Worm (Caenorhabditis elegans) whole organism, late embryonic: Measurements from ENCODE around the gene piki-1.

Experiments
- C08G9.2 ChIP-seq: sonication (generic microtip); optimal IDR thresholded peaks from 2 replicates; lab custom pipeline; 2016; ENCODE audit warnings: mild to moderate bottlenecking, missing genetic modification characterization, moderate library complexity, missing compliant biosample characterization
- C38D4.7 ChIP-seq: fragments of 200-800 bp; sonication (Bioruptor generic); optimal IDR thresholded peaks from 2 replicates; lab custom pipeline; 2018; ENCODE audit warnings: mild to moderate bottlenecking, missing genetic modification characterization, moderate library complexity, missing compliant biosample characterization
- F13H6.1 ChIP-seq: sonication (generic microtip); optimal IDR thresholded peaks from 2 replicates; lab custom pipeline; 2016; ENCODE audit warnings: missing genetic modification characterization, missing compliant biosample characterization
- K09A11.1 ChIP-seq: sonication (generic microtip); optimal IDR thresholded peaks from 2 replicates; lab custom pipeline; 2017; ENCODE audit warnings: antibody characterized with exemption, mild to moderate bottlenecking, missing genetic modification characterization, missing compliant biosample characterization; ENCODE audit not compliant: insufficient read depth
- Y22D7AL.16 ChIP-seq: sonication (generic microtip); optimal IDR thresholded peaks from 2 replicates; lab custom pipeline; 2016; ENCODE audit warnings: missing genetic modification characterization, missing compliant biosample characterization
- ahr-1 ChIP-seq: sonication (generic microtip); optimal IDR thresholded peaks from 2 replicates; lab custom pipeline; 2016; ENCODE audit warnings: missing genetic modification characterization, missing compliant biosample characterization
- ceh-14 ChIP-seq: sonication (generic microtip); optimal IDR thresholded peaks from 2 replicates; lab custom pipeline; 2016; ENCODE audit warnings: missing genotype, missing genetic modification characterization, missing compliant biosample characterization
- ceh-18 ChIP-seq: sonication (generic microtip); optimal IDR thresholded peaks from 2 replicates; lab custom pipeline; 2016; ENCODE audit warnings: missing genetic modification characterization, missing compliant biosample characterization
- ceh-19 ChIP-seq: fragments of 200-800 bp; sonication (Bioruptor generic); optimal IDR thresholded peaks from 2 replicates; lab custom pipeline; 2018; ENCODE audit warnings: mild to moderate bottlenecking, missing genetic modification characterization, missing compliant biosample characterization
- ceh-2 ChIP-seq: sonication (generic microtip); optimal IDR thresholded peaks from 2 replicates; lab custom pipeline; 2016; ENCODE audit warnings: missing genotype, missing genetic modification characterization, missing compliant biosample characterization
- ceh-22 ChIP-seq: sonication (generic microtip); optimal IDR thresholded peaks from 2 replicates; lab custom pipeline; 2017; ENCODE audit warnings: missing biosample characterization, missing genetic modification characterization
- ceh-31 ChIP-seq: sonication (generic microtip); optimal IDR thresholded peaks from 2 replicates; lab custom pipeline; 2016; ENCODE audit warnings: missing genetic modification characterization, missing compliant biosample characterization
- ceh-34 ChIP-seq: sonication (generic microtip); optimal IDR thresholded peaks from 2 replicates; lab custom pipeline; 2016; ENCODE audit warnings: mild to moderate bottlenecking, missing genetic modification characterization, missing compliant biosample characterization
- ceh-9 ChIP-seq: sonication (generic microtip); optimal IDR thresholded peaks from 2 replicates; lab custom pipeline; 2016; ENCODE audit warnings: mild to moderate bottlenecking, missing genetic modification characterization, inconsistent platforms, missing compliant biosample characterization
- dmd-4 ChIP-seq: sonication (generic microtip); optimal IDR thresholded peaks from 2 replicates; lab custom pipeline; 2016; ENCODE audit warnings: borderline replicate concordance, missing genetic modification characterization, missing compliant biosample characterization
- dve-1 ChIP-seq: sonication (generic microtip); optimal IDR thresholded peaks from 2 replicates; lab custom pipeline; 2017; ENCODE audit warnings: antibody characterized with exemption, mild to moderate bottlenecking, missing genetic modification characterization, missing compliant biosample characterization
- elt-2 ChIP-seq: sonication (generic microtip); optimal IDR thresholded peaks from 2 replicates; lab custom pipeline; 2016; ENCODE audit warnings: missing genetic modification reagents, missing genetic modification characterization, missing compliant biosample characterization
- ets-4 ChIP-seq: sonication (generic microtip); optimal IDR thresholded peaks from 2 replicates; lab custom pipeline; 2016; ENCODE audit warnings: missing genetic modification characterization, missing compliant biosample characterization
- fax-1 ChIP-seq: sonication (generic microtip); optimal IDR thresholded peaks from 2 replicates; lab custom pipeline; 2016; ENCODE audit warnings: missing genotype, missing genetic modification characterization, missing compliant biosample characterization
- fkh-6 ChIP-seq: sonication (generic microtip); optimal IDR thresholded peaks from 2 replicates; lab custom pipeline; 2016; ENCODE audit warnings: missing genetic modification characterization, missing compliant biosample characterization
- gmeb-2 ChIP-seq: sonication (generic microtip); optimal IDR thresholded peaks from 2 replicates; lab custom pipeline; 2016; ENCODE audit warnings: missing genetic modification characterization, inconsistent platforms, missing compliant biosample characterization
- hlh-13 ChIP-seq: fragments of 200-800 bp; sonication (Bioruptor generic); optimal IDR thresholded peaks from 2 replicates; lab custom pipeline; 2018; ENCODE audit warnings: mild to moderate bottlenecking, missing genetic modification characterization, missing compliant biosample characterization
- hlh-30 ChIP-seq: sonication (generic microtip); optimal IDR thresholded peaks from 2 replicates; lab custom pipeline; 2017; ENCODE audit warnings: antibody characterized with exemption, missing genetic modification characterization, missing compliant biosample characterization; ENCODE audit not compliant: insufficient read depth
- hlh-8 ChIP-seq: sonication (generic microtip); optimal IDR thresholded peaks from 2 replicates; lab custom pipeline; 2016; ENCODE audit warnings: missing genotype, missing genetic modification characterization, missing compliant biosample characterization
- lim-6 ChIP-seq: sonication (generic microtip); optimal IDR thresholded peaks from 2 replicates; lab custom pipeline; 2016; ENCODE audit warnings: missing genetic modification characterization, missing compliant biosample characterization
- nfya-1 ChIP-seq: sonication (generic microtip); optimal IDR thresholded peaks from 2 replicates; lab custom pipeline; 2017; ENCODE audit warnings: missing genetic modification characterization, mild to moderate bottlenecking, missing compliant biosample characterization, antibody characterized with exemption, moderate library complexity
- nhr-11 ChIP-seq: fragments of 150-350 bp; optimal IDR thresholded peaks from 2 replicates; lab custom pipeline; 2014; ENCODE audit warnings: missing biosample characterization, missing genetic modification characterization
- npax-4 ChIP-seq: sonication (generic microtip); optimal IDR thresholded peaks from 2 replicates; lab custom pipeline; 2016; ENCODE audit warnings: missing genetic modification characterization, missing compliant biosample characterization
- pag-3 ChIP-seq: sonication (generic microtip); optimal IDR thresholded peaks from 2 replicates; lab custom pipeline; 2016; ENCODE audit warnings: missing compliant biosample characterization, missing genetic modification characterization, borderline replicate concordance
- pat-9 ChIP-seq: fragments of 200-800 bp; sonication (Bioruptor generic); optimal IDR thresholded peaks from 2 replicates; lab custom pipeline; 2018; ENCODE audit warnings: mild to moderate bottlenecking, missing genetic modification characterization, moderate library complexity, missing compliant biosample characterization
- pha-4 ChIP-seq: fragments of 150-350 bp; optimal IDR thresholded peaks from 2 replicates; lab custom pipeline; 2018; ENCODE audit warnings: missing biosample characterization, missing genetic modification reagents, missing genetic modification characterization
- ref-2 ChIP-seq: sonication (generic microtip); optimal IDR thresholded peaks from 2 replicates; lab custom pipeline; 2016; ENCODE audit warnings: missing genetic modification characterization, missing compliant biosample characterization
- rnt-1 ChIP-seq: sonication (generic microtip); optimal IDR thresholded peaks from 2 replicates; lab custom pipeline; 2016; ENCODE audit warnings: missing genetic modification characterization, missing compliant biosample characterization
- sdc-2 ChIP-seq: sonication (generic microtip); optimal IDR thresholded peaks from 2 replicates; lab custom pipeline; 2016; ENCODE audit warnings: missing genotype, missing genetic modification characterization, missing compliant biosample characterization
- sox-2 ChIP-seq: fragments of 200-800 bp; sonication (Bioruptor generic); IDR thresholded peaks from 2 replicates; pipeline ENCODE4 v1.3.6; 2022; ENCODE audit warnings: missing genetic modification reagents, missing genetic modification characterization, missing compliant biosample characterization
- sox-4 ChIP-seq: sonication (generic microtip); optimal IDR thresholded peaks from 2 replicates; lab custom pipeline; 2017; ENCODE audit warnings: mild to moderate bottlenecking, missing genetic modification characterization, inconsistent platforms, missing compliant biosample characterization
- syd-9 ChIP-seq: sonication (generic microtip); optimal IDR thresholded peaks from 2 replicates; lab custom pipeline; 2016; ENCODE audit warnings: mild to moderate bottlenecking, missing genetic modification characterization, moderate library complexity, missing compliant biosample characterization
- tbx-2 ChIP-seq: sonication (generic microtip); optimal IDR thresholded peaks from 2 replicates; lab custom pipeline; 2016; ENCODE audit warnings: missing genetic modification characterization, missing compliant biosample characterization
- unc-3 ChIP-seq, 2 experiments: fragments of 200-800 bp in 1 of 2; sonication (Bioruptor generic) in 1 of 2; sonication (generic microtip) in 1 of 2; conservative IDR thresholded peaks in 1 of 2; optimal IDR thresholded peaks in 1 of 2; 2 replicates each; pipeline versions ENCODE4 v1.3.6 to Lab custom; 2016 to 2022; ENCODE audit warnings: missing compliant biosample characterization in 2 of 2, missing genetic modification characterization in 2 of 2, missing genetic modification reagents in 1 of 2
- unc-42 ChIP-seq: sonication (generic microtip); optimal IDR thresholded peaks from 2 replicates; lab custom pipeline; 2016; ENCODE audit warnings: missing genotype, missing genetic modification characterization, missing compliant biosample characterization
- unc-55 ChIP-seq: sonication (generic microtip); optimal IDR thresholded peaks from 2 replicates; lab custom pipeline; 2017; ENCODE audit warnings: missing biosample characterization, missing genetic modification reagents, missing genetic modification characterization

piki-1 gene

ce11 chrX:15189823-15190222 is 56.4 kb downstream of the piki-1 start, which contains the start of gene T10B10.4:
TSS of gene T10B10.4 (plus strand) at chrX:15190123.
- TF ChIP-seq K09A11.1 (tag; lab: Kevin White, UChicago), result no peak
- no peak for TF ChIP-seq dmd-4 (tag; lab: Kevin White, UChicago)
- TF ChIP-seq sox-4, result no peak
- no peak for TF ChIP-seq C08G9.2 (tag; lab: Kevin White, UChicago)
- TF ChIP-seq pat-9, result no peak
- TF ChIP-seq ceh-9 (tag; lab: Kevin White, UChicago), result no peak
- no peak for TF ChIP-seq nfya-1 (tag; lab: Kevin White, UChicago)
- TF ChIP-seq C38D4.7, result no peak
- TF ChIP-seq unc-55 (GFP tag; lab: Kevin White, UChicago), result no peak
- TF ChIP-seq sox-2, result no peak
- TF ChIP-seq ets-4 (tag; lab: Kevin White, UChicago), result no peak
- TF ChIP-seq fax-1 (tag; lab: Kevin White, UChicago), result no peak
- TF ChIP-seq ceh-31 (tag; lab: Kevin White, UChicago), result no peak
- no peak for TF ChIP-seq pha-4 (tag; lab: Kevin White, UChicago)

DNA sequence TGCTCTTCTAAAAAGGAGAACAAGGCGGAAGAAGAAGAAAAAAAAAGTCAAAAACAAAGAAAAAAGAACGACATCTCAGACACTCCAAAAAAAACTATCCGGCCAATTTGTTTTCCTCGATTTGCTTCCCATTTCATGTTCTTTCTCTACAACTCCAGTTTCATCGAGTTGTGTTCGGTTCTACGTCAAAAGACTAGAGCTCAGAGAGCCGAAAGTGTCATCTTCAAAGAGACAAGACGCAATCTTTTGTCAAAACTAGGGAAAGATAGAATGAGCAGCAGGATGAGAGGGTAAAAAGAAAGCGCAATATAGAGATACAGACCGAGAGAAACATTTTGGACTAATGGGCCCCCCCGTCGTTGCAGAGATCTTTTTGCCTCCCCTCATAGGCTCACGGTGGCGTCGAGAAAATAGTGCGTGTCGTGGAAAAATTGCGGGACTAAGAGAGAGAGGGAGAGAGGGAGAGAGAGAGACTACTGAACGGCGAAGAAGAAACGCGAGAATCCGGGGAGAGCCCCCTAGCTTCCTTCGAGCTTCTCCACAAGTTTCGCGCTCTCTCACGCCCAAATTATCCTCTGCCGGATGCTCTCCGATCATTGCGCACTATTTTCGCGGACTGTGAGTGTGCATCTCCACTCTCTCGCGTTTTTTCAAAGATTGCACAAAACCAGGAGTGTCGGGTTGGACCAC is 57.1 kb downstream of the piki-1 start:
- peak; percentile 59 for TF ChIP-seq ceh-14 (tag; lab: Kevin White, UChicago)
- peak; percentile 55 for TF ChIP-seq ceh-19 (GFP tag; lab: Kevin White, UChicago)
- peak; percentile 39 for TF ChIP-seq C08G9.2 (tag; lab: Kevin White, UChicago)
- peak; percentile 66 for TF ChIP-seq nfya-1 (tag; lab: Kevin White, UChicago)
- peak; percentile 89 for TF ChIP-seq unc-42 (tag; lab: Kevin White, UChicago)
- peak; percentile 59 for TF ChIP-seq ref-2 (tag; lab: Kevin White, UChicago)
- no peak for TF ChIP-seq hlh-30
- peak; percentile 74 for TF ChIP-seq ceh-34 (tag; lab: Kevin White, UChicago)
- peak; percentile 8 for TF ChIP-seq lim-6 (tag; lab: Kevin White, UChicago)
- TF ChIP-seq ceh-31 (tag; lab: Kevin White, UChicago), result peak; percentile 91
- no peak for TF ChIP-seq ahr-1 (tag; lab: Kevin White, UChicago)
- peak; percentile 7 for TF ChIP-seq F13H6.1 (tag; lab: Kevin White, UChicago)
- no peak for TF ChIP-seq ceh-22 (tag; lab: Kevin White, UChicago)
- peak; percentile 62 for TF ChIP-seq rnt-1 (tag; lab: Kevin White, UChicago)
- TF ChIP-seq pat-9, result peak; percentile 15
- TF ChIP-seq dve-1 (tag; lab: Kevin White, UChicago), result no peak
- TF ChIP-seq syd-9 (tag; lab: Kevin White, UChicago), result peak; percentile 56
- no peak for TF ChIP-seq gmeb-2
- peak; percentile 74 for TF ChIP-seq tbx-2 (tag; lab: Kevin White, UChicago)
- no peak for TF ChIP-seq nhr-11 (tag; lab: Kevin White, UChicago)
- TF ChIP-seq hlh-8 (tag; lab: Kevin White, UChicago), result peak; percentile 22
- peak; percentile 63 for TF ChIP-seq sdc-2 (tag; lab: Kevin White, UChicago)
- no peak for TF ChIP-seq fkh-6 (tag; lab: Kevin White, UChicago)
- peak; percentile 94 for TF ChIP-seq ceh-18 (tag; lab: Kevin White, UChicago)
- no peak for TF ChIP-seq pag-3 (tag; lab: Kevin White, UChicago)
- no peak for TF ChIP-seq unc-3 (GFP tag; conservative IDR thresholded peaks at IDR 0.05; lab: Robert Waterston, UW)
- peak; percentile 30 for TF ChIP-seq unc-3 (tag; optimal IDR thresholded peaks at IDR 0.05; lab: Kevin White, UChicago)
- TF ChIP-seq, all 69 proteins: peak for 18

DNA sequence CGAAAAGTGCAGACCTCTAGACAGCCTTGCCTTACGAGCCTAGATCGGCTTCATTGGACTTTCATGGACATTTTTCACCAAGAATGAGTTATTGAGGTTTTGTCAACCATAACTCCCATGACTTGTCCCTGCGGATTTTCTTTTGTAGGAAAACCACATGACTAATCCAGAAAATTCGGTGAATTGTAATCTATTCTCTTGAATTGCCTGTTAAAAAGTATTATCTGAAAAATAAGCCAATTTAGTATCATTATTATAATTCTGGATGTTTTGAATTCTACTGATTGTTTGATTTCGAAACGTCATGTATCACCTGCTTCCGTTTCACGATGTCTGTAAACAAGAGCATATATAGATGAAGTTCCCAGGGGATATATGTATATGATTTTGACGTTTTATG is 57.7 kb downstream of the piki-1 start:
- TF ChIP-seq pat-9, result no peak
- TF ChIP-seq F13H6.1 (tag; lab: Kevin White, UChicago), result no peak
- no peak for TF ChIP-seq hlh-13
- TF ChIP-seq lim-6 (tag; lab: Kevin White, UChicago), result no peak
- no peak for TF ChIP-seq dmd-4 (tag; lab: Kevin White, UChicago)
- no peak for TF ChIP-seq npax-4
- TF ChIP-seq ceh-2 (tag; lab: Kevin White, UChicago), result no peak
- no peak for TF ChIP-seq ceh-14 (tag; lab: Kevin White, UChicago)
- no peak for TF ChIP-seq dve-1 (tag; lab: Kevin White, UChicago)
- TF ChIP-seq Y22D7AL.16 (tag; lab: Kevin White, UChicago), result no peak
- TF ChIP-seq ceh-18 (tag; lab: Kevin White, UChicago), result no peak
- no peak for TF ChIP-seq ahr-1 (tag; lab: Kevin White, UChicago)
- TF ChIP-seq pag-3 (tag; lab: Kevin White, UChicago), result no peak
- no peak for TF ChIP-seq elt-2
